Worm (Caenorhabditis elegans) whole organism, young adult: Measurements from ENCODE around the gene col-95.
A peak's percentile ranks its signal among the peaks of the same experiment; 100 is the strongest.

ENCODE experiments used
- B0019.2 ChIP-seq: fragments of 200-800 bp; sonication (Bioruptor generic); conservative IDR thresholded peaks from 2 replicates; pipeline ENCODE4 v1.3.6; 2022; ENCODE audit warnings: missing genetic modification reagents, missing genetic modification characterization, missing compliant biosample characterization
- C17E4.6 ChIP-seq: fragments of 200-800 bp; sonication (Bioruptor generic); IDR thresholded peaks from 2 replicates; pipeline ENCODE4 v1.3.6; 2022; ENCODE audit warnings: missing genetic modification reagents, missing genetic modification characterization, missing compliant biosample characterization
- D2030.7 ChIP-seq: fragments of 200-800 bp; sonication (Bioruptor generic); IDR thresholded peaks from 2 replicates; pipeline ENCODE4 v1.3.6; 2022; ENCODE audit warnings: missing genetic modification reagents, missing genetic modification characterization, missing compliant biosample characterization
- K11D2.4 ChIP-seq: fragments of 200-800 bp; sonication (Bioruptor generic); IDR thresholded peaks from 2 replicates; pipeline ENCODE4 v1.3.6; 2022; ENCODE audit warnings: missing genetic modification reagents, missing genetic modification characterization, missing compliant biosample characterization
- K12H6.12 ChIP-seq: fragments of 200-800 bp; sonication (Bioruptor generic); optimal IDR thresholded peaks from 2 replicates; lab custom pipeline; 2018; ENCODE audit warnings: mild to moderate bottlenecking, missing genetic modification characterization, missing compliant biosample characterization
- Y53G8AR.9 ChIP-seq: fragments of 200-800 bp; sonication (Bioruptor generic); conservative IDR thresholded peaks from 2 replicates; pipeline ENCODE4 v1.3.6; 2022; ENCODE audit warnings: missing genetic modification reagents, missing genetic modification characterization, missing compliant biosample characterization
- Y67H2A.10 ChIP-seq: fragments of 200-800 bp; sonication (Bioruptor generic); conservative IDR thresholded peaks from 2 replicates; pipeline ENCODE4 v1.3.6; 2022; ENCODE audit warnings: missing genetic modification reagents, missing genetic modification characterization, missing compliant biosample characterization
- Y79H2A.3 ChIP-seq: fragments of 200-800 bp; sonication (Bioruptor generic); conservative IDR thresholded peaks from 2 replicates; pipeline ENCODE4 v1.3.6; 2022; ENCODE audit warnings: missing genetic modification reagents, missing genetic modification characterization, missing compliant biosample characterization
- Y95B8A.8 ChIP-seq: fragments of 200-800 bp; sonication (Bioruptor generic); IDR thresholded peaks from 2 replicates; pipeline ENCODE4 v1.3.6; 2022; ENCODE audit warnings: missing genetic modification reagents, missing genetic modification characterization, missing compliant biosample characterization
- attf-5 ChIP-seq: fragments of 200-800 bp; sonication (Bioruptor generic); optimal IDR thresholded peaks from 2 replicates; lab custom pipeline; 2018; ENCODE audit warnings: mild to moderate bottlenecking, missing genetic modification characterization, missing compliant biosample characterization
- cebp-1 ChIP-seq, 2 experiments: fragments of 200-800 bp in 1 of 2; sonication (Bioruptor generic) in 1 of 2; sonication (generic microtip) in 1 of 2; IDR thresholded peaks in 1 of 2; optimal IDR thresholded peaks in 1 of 2; 2 replicates each; pipeline versions ENCODE4 v1.3.6 to Lab custom; 2017 to 2022; ENCODE audit warnings: missing compliant biosample characterization in 2 of 2, missing genetic modification characterization in 2 of 2, mild to moderate bottlenecking in 1 of 2, missing genetic modification reagents in 1 of 2, moderate library complexity in 1 of 2
- dpl-1 ChIP-seq: fragments of 150-350 bp; optimal IDR thresholded peaks from 2 replicates; lab custom pipeline; 2014; ENCODE audit warnings: missing biosample characterization, missing genetic modification reagents, missing genetic modification characterization
- efl-1 ChIP-seq: fragments of 150-350 bp; optimal IDR thresholded peaks from 2 replicates; lab custom pipeline; 2014; ENCODE audit warnings: missing biosample characterization, missing genetic modification reagents, missing genetic modification characterization
- ekl-4 ChIP-seq: fragments of 200-800 bp; sonication (Bioruptor generic); IDR thresholded peaks from 2 replicates; pipeline ENCODE4 v1.3.6; 2022; ENCODE audit warnings: missing genetic modification reagents, missing genetic modification characterization, missing compliant biosample characterization
- gei-17 ChIP-seq: fragments of 200-800 bp; sonication (Bioruptor generic); optimal IDR thresholded peaks from 2 replicates; lab custom pipeline; 2018; ENCODE audit warnings: mild to moderate bottlenecking, missing genetic modification characterization, missing compliant biosample characterization
- him-1 ChIP-seq: sonication (generic microtip); optimal IDR thresholded peaks from 2 replicates; lab custom pipeline; 2016; ENCODE audit warnings: missing genotype, missing genetic modification reagents, missing genetic modification characterization, missing compliant biosample characterization
- hlh-26 ChIP-seq: fragments of 200-800 bp; sonication (Bioruptor generic); conservative IDR thresholded peaks from 2 replicates; pipeline ENCODE4 v1.3.6; 2022; ENCODE audit warnings: missing genetic modification reagents, missing genetic modification characterization, missing compliant biosample characterization
- hmg-1.2 ChIP-seq: fragments of 200-800 bp; sonication (Bioruptor generic); IDR thresholded peaks from 2 replicates; pipeline ENCODE4 v1.3.6; 2022; ENCODE audit warnings: missing genetic modification reagents, missing genetic modification characterization, missing compliant biosample characterization
- lag-1 ChIP-seq: fragments of 200-800 bp; sonication (Bioruptor generic); IDR thresholded peaks from 2 replicates; pipeline ENCODE4 v1.3.6; 2022; ENCODE audit warnings: missing genetic modification reagents, missing genetic modification characterization, missing compliant biosample characterization
- let-526 ChIP-seq: fragments of 200-800 bp; sonication (Bioruptor generic); IDR thresholded peaks from 2 replicates; pipeline ENCODE4 v1.3.6; 2022; ENCODE audit warnings: missing genetic modification reagents, missing genetic modification characterization, missing compliant biosample characterization
- lin-26 ChIP-seq: fragments of 200-800 bp; sonication (Bioruptor generic); IDR thresholded peaks from 2 replicates; pipeline ENCODE4 v1.3.6; 2022; ENCODE audit warnings: missing genetic modification reagents, missing genetic modification characterization, missing compliant biosample characterization
- lin-35 ChIP-seq, 3 experiments: fragments of 150-350 bp in 2 of 3; sonication (generic microtip) in 1 of 3; optimal IDR thresholded peaks; 2 replicates each; lab custom pipeline; 2014 to 2018; ENCODE audit warnings: missing biosample characterization in 3 of 3, missing genetic modification characterization in 3 of 3, missing genetic modification reagents in 3 of 3
- lin-40 ChIP-seq: sonication (generic microtip); optimal IDR thresholded peaks from 2 replicates; lab custom pipeline; 2016; ENCODE audit warnings: missing genetic modification characterization, mild to moderate bottlenecking, missing compliant biosample characterization, missing genotype, missing genetic modification reagents
- lin-54 ChIP-seq: fragments of 200-800 bp; sonication (Bioruptor generic); optimal IDR thresholded peaks from 2 replicates; lab custom pipeline; 2018; ENCODE audit warnings: mild to moderate bottlenecking, missing genetic modification characterization, missing compliant biosample characterization
- lsl-1 ChIP-seq: fragments of 200-800 bp; sonication (Bioruptor generic); optimal IDR thresholded peaks from 2 replicates; lab custom pipeline; 2018; ENCODE audit warnings: mild to moderate bottlenecking, missing genetic modification characterization, moderate library complexity, missing compliant biosample characterization
- madf-6 ChIP-seq: fragments of 200-800 bp; sonication (Bioruptor generic); IDR thresholded peaks from 2 replicates; pipeline ENCODE4 v1.3.6; 2022; ENCODE audit warnings: missing genetic modification reagents, missing genetic modification characterization, missing compliant biosample characterization
- madf-8 ChIP-seq: fragments of 200-800 bp; sonication (Bioruptor generic); conservative IDR thresholded peaks from 2 replicates; pipeline ENCODE4 v1.3.6; 2022; ENCODE audit warnings: missing genetic modification reagents, missing genetic modification characterization, missing compliant biosample characterization
- mcd-1 ChIP-seq: fragments of 200-800 bp; sonication (Bioruptor generic); IDR thresholded peaks from 2 replicates; pipeline ENCODE4 v1.3.6; 2022; ENCODE audit warnings: missing genetic modification reagents, missing genetic modification characterization, missing compliant biosample characterization
- nfyb-1 ChIP-seq: fragments of 200-800 bp; sonication (Bioruptor generic); IDR thresholded peaks from 2 replicates; pipeline ENCODE4 v1.3.6; 2022; ENCODE audit warnings: missing genetic modification reagents, missing genetic modification characterization, missing compliant biosample characterization
- nhr-80 ChIP-seq: sonication (generic microtip); optimal IDR thresholded peaks from 2 replicates; lab custom pipeline; 2016; ENCODE audit warnings: missing genetic modification characterization, missing compliant biosample characterization
- pha-4 ChIP-seq: fragments of 150-350 bp; sonication (generic microtip); optimal IDR thresholded peaks from 2 replicates; lab custom pipeline; 2014; ENCODE audit warnings: missing biosample characterization, missing genetic modification reagents, missing genetic modification characterization
- rcor-1 ChIP-seq: fragments of 200-800 bp; sonication (Bioruptor generic); IDR thresholded peaks from 2 replicates; pipeline ENCODE4 v1.3.6; 2022; ENCODE audit warnings: missing genetic modification reagents, missing genetic modification characterization, missing compliant biosample characterization
- repo-1 ChIP-seq: sonication (generic microtip); optimal IDR thresholded peaks from 2 replicates; lab custom pipeline; 2017; ENCODE audit warnings: mild to moderate bottlenecking, missing genetic modification characterization, missing compliant biosample characterization
- snpc-3.4 ChIP-seq: sonication (generic microtip); optimal IDR thresholded peaks from 2 replicates; lab custom pipeline; 2017; ENCODE audit warnings: missing genetic modification characterization, mild to moderate bottlenecking, missing compliant biosample characterization, antibody characterized with exemption, moderate library complexity, missing genotype, missing genetic modification reagents
- tbp1 ChIP-seq: fragments of 200-800 bp; sonication (Bioruptor generic); optimal IDR thresholded peaks from 2 replicates; lab custom pipeline; 2018; ENCODE audit warnings: mild to moderate bottlenecking, missing genetic modification characterization, missing compliant biosample characterization
- ztf-26 ChIP-seq: sonication (generic microtip); optimal IDR thresholded peaks from 2 replicates; lab custom pipeline; 2017; ENCODE audit warnings: missing genetic modification characterization, missing compliant biosample characterization
- ztf-28 ChIP-seq: fragments of 200-800 bp; sonication (Bioruptor generic); IDR thresholded peaks from 2 replicates; pipeline ENCODE4 v1.3.6; 2022; ENCODE audit warnings: missing genetic modification reagents, missing genetic modification characterization, missing compliant biosample characterization

The col-95 gene

ce11 chrIII:11718548-11718947, 14.8 kb downstream of the col-95 start, which contains the start of gene Y41C4A.9 (continued):
- no peak for TF ChIP-seq lin-26 (GFP tag; lab: Robert Waterston, UW)
- no peak for TF ChIP-seq madf-8
- TF ChIP-seq lin-35 (GFP tag; optimal IDR thresholded peaks at IDR 0.05; lab: Kevin White, UChicago) = peak in 1 of 3 experiments; percentile 17
- TF ChIP-seq him-1 (tag; lab: Kevin White, UChicago) = peak; percentile 26
- no peak for TF ChIP-seq Y67H2A.10 (GFP tag; lab: Robert Waterston, UW)
- peak; percentile 79 for TF ChIP-seq snpc-3.4 (tag; lab: Kevin White, UChicago)
- peak; percentile 18 for TF ChIP-seq lsl-1 (GFP tag; lab: Kevin White, UChicago)
- peak; percentile 13; the same call in 1 of the 2 replicates for TF ChIP-seq hmg-1.2 (GFP tag; lab: Robert Waterston, UW)
- TF ChIP-seq ztf-28 (GFP tag; lab: Robert Waterston, UW) = 0 out of 2 replicates have a peak, but pooled peaks have one; percentile 19
- TF ChIP-seq cebp-1 (GFP tag; IDR thresholded peaks at IDR 0.05; lab: Robert Waterston, UW) = no peak
- TF ChIP-seq cebp-1 (tag; optimal IDR thresholded peaks at IDR 0.05; lab: Kevin White, UChicago) = peak; percentile 44
- no peak for TF ChIP-seq Y79H2A.3 (GFP tag; lab: Robert Waterston, UW)
- TF ChIP-seq Y53G8AR.9 (GFP tag; lab: Robert Waterston, UW) = 0 out of 2 replicates have a peak, but pooled peaks have one; percentile 54
- no peak for TF ChIP-seq B0019.2 (GFP tag; lab: Robert Waterston, UW)
- TF ChIP-seq ztf-26 (tag; lab: Kevin White, UChicago) = no peak
- TF ChIP-seq pha-4 (tag; lab: Kevin White, UChicago) = no peak
- TF ChIP-seq ekl-4 = no peak; the same call in 1 of the 2 replicates
- TF ChIP-seq rcor-1 (GFP tag; lab: Robert Waterston, UW) = 0 out of 2 replicates have a peak, but pooled peaks have one; percentile 18
- TF ChIP-seq lin-54 (GFP tag; lab: Kevin White, UChicago) = peak; percentile 62
- TF ChIP-seq nhr-80 (tag; lab: Kevin White, UChicago) = no peak
- TF ChIP-seq repo-1 (tag; lab: Kevin White, UChicago) = no peak
- no peak for TF ChIP-seq lag-1 (GFP tag; lab: Robert Waterston, UW)
- TF ChIP-seq madf-6 (GFP tag; lab: Robert Waterston, UW) = peak; percentile 58
- TF ChIP-seq gei-17 (GFP tag; lab: Kevin White, UChicago) = no peak
- TF ChIP-seq, all 124 proteins: peak for 21

ce11 chrIII:11719400-11719875, 15.6 kb downstream of the col-95 start, which contains the start of the genes elb-1 and Y41C4A.11:
elb-1 (minus strand) TSS chrIII:11719450.
Y41C4A.11 (plus strand) TSS chrIII:11719860.
- peak; percentile 84 for TF ChIP-seq efl-1 (GFP tag; lab: Kevin White, UChicago)
- no peak for TF ChIP-seq C17E4.6 (GFP tag; lab: Robert Waterston, UW)
- 0 out of 2 replicates have a peak, but pooled peaks have one; percentile 18 for TF ChIP-seq rcor-1 (GFP tag; lab: Robert Waterston, UW)
- peak; percentile 97 for TF ChIP-seq mcd-1
- 0 out of 2 replicates have a peak, but pooled peaks have one; percentile 20 for TF ChIP-seq D2030.7 (GFP tag; lab: Robert Waterston, UW)
- peak; percentile 42 for TF ChIP-seq attf-5
- TF ChIP-seq dpl-1 (GFP tag; lab: Kevin White, UChicago) = peak; percentile 87
- peak; percentile 19 for TF ChIP-seq tbp1 (GFP tag; lab: Kevin White, UChicago)
- TF ChIP-seq lin-35 (GFP tag; optimal IDR thresholded peaks at IDR 0.05; lab: Kevin White, UChicago) = peak; percentile 18 to 90 (median 78)
- no peak for TF ChIP-seq let-526 (GFP tag; lab: Robert Waterston, UW)
- TF ChIP-seq pha-4 (tag; lab: Kevin White, UChicago) = peak; percentile 55
- peak; percentile 39 for TF ChIP-seq lin-40
- peak; percentile 35 for TF ChIP-seq lsl-1 (GFP tag; lab: Kevin White, UChicago)
- no peak for TF ChIP-seq Y95B8A.8 (GFP tag; lab: Robert Waterston, UW)
- peak; percentile 97 for TF ChIP-seq lin-54 (GFP tag; lab: Kevin White, UChicago)
- no peak for TF ChIP-seq nfyb-1 (GFP tag; lab: Robert Waterston, UW)
- TF ChIP-seq cebp-1 (GFP tag; IDR thresholded peaks at IDR 0.05; lab: Robert Waterston, UW) = no peak
- peak; percentile 29 for TF ChIP-seq cebp-1 (tag; optimal IDR thresholded peaks at IDR 0.05; lab: Kevin White, UChicago)
- TF ChIP-seq hlh-26 (GFP tag; lab: Robert Waterston, UW) = no peak
- 0 out of 2 replicates have a peak, but pooled peaks have one; percentile 13 for TF ChIP-seq K11D2.4
- no peak for TF ChIP-seq K12H6.12 (tag; lab: Kevin White, UChicago)
